Worm (Caenorhabditis elegans): Measurements from ENCODE around the gene srbc-68.

DNA sequence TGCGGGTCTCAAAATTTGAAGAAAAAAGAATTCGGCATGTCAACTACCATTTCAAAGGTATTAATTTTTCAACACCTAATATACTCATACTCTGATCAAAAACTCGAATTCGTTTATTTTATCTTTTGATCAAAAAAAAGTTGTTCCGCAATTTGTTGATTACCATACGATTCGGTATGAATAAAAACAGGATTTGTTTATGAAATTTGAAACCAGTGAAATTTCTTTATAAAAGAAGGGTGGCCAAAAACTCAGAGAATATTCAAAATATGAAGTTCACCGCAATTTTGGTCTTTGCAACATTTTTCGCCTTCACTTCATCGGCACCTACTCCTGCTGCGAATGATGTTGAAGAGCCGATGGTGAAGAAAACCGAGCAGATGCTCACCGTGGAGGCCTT is 44.4 kb downstream of the srbc-68 start, which contains the start of the genes C07G3.8 and C07G3.10:
- TF ChIP-seq snpc-4 (tag; optimal IDR thresholded peaks at IDR 0.05): no peak
- TF ChIP-seq nhr-25 (tag; optimal IDR thresholded peaks at IDR 0.05): no peak
- no peak for TF ChIP-seq ztf-4 (tag; optimal IDR thresholded peaks at IDR 0.05)
- no peak for TF ChIP-seq unc-39 (tag; optimal IDR thresholded peaks at IDR 0.05)
- TF ChIP-seq aly-2 (tag; optimal IDR thresholded peaks at IDR 0.05): no peak
- no peak for TF ChIP-seq elt-1 (tag; optimal IDR thresholded peaks at IDR 0.05)
- TF ChIP-seq ceh-9 (tag; optimal IDR thresholded peaks at IDR 0.05): no peak

Measured in whole organism, L3 larva.